Worm (Caenorhabditis elegans) whole organism, L2 larva: ENCODE measurements around the gene EEED8.18.

Experiments used
- F13H6.1 ChIP-seq: sonication (generic microtip); optimal IDR thresholded peaks from 2 replicates; lab custom pipeline; 2016; ENCODE audit warnings: missing genetic modification characterization, missing compliant biosample characterization
- ceh-16 ChIP-seq: fragments of 150-350 bp; optimal IDR thresholded peaks from 2 replicates; lab custom pipeline; 2014; ENCODE audit warnings: missing biosample characterization, missing genetic modification characterization
- mab-5 ChIP-seq: fragments of 150-350 bp; optimal IDR thresholded peaks from 2 replicates; lab custom pipeline; 2014; ENCODE audit warnings: missing biosample characterization, missing genetic modification characterization
- mdl-1 ChIP-seq, 2 experiments: fragments of 150-350 bp in 1 of 2; sonication (generic microtip) in 1 of 2; optimal IDR thresholded peaks; 2 replicates each; lab custom pipeline; 2017; ENCODE audit warnings: missing biosample characterization in 2 of 2, missing genetic modification characterization in 2 of 2

ce11 chrII:5423832-5424231, 11.4 kb upstream of the EEED8.18 start, which contains the start of gene F07F6.7:
- no peak for TF ChIP-seq mdl-1 (tag; optimal IDR thresholded peaks at IDR 0.05; lab: Kevin White, UChicago)
- TF ChIP-seq ceh-16 = no peak
- TF ChIP-seq F13H6.1 (tag; lab: Kevin White, UChicago) = no peak
- no peak for TF ChIP-seq mab-5
